Worm (Caenorhabditis elegans): ENCODE results near the gene B0272.3.

B0272.3 gene

ce11 chrX:9443871-9444270, 12.6 kb downstream of the B0272.3 start:
- no peak for TF ChIP-seq fkh-3 (tag; optimal IDR thresholded peaks at IDR 0.05)
- TF ChIP-seq nhr-179 (tag; optimal IDR thresholded peaks at IDR 0.05) = no peak
- TF ChIP-seq ets-4 (GFP tag; optimal IDR thresholded peaks at IDR 0.05) = no peak
- TF ChIP-seq madf-8 (GFP tag; conservative IDR thresholded peaks at IDR 0.05) = no peak
- TF ChIP-seq lin-40 (tag; optimal IDR thresholded peaks at IDR 0.05) = no peak
- no peak for TF ChIP-seq K11D2.4 (GFP tag; IDR thresholded peaks at IDR 0.05)
- no peak for TF ChIP-seq tlf-1 (GFP tag; optimal IDR thresholded peaks at IDR 0.05)
- TF ChIP-seq lin-35 (GFP tag; optimal IDR thresholded peaks at IDR 0.05) = no peak
- no peak for TF ChIP-seq ekl-4 (GFP tag; IDR thresholded peaks at IDR 0.05)
- no peak for TF ChIP-seq madf-10 (tag; optimal IDR thresholded peaks at IDR 0.05)
- TF ChIP-seq attf-5 (GFP tag; optimal IDR thresholded peaks at IDR 0.05) = no peak
- TF ChIP-seq sptf-2 (GFP tag; optimal IDR thresholded peaks at IDR 0.05) = no peak
- no peak for TF ChIP-seq zfh-2 (GFP tag; conservative IDR thresholded peaks at IDR 0.05)
- no peak for TF ChIP-seq hlh-12 (tag; optimal IDR thresholded peaks at IDR 0.05)
- TF ChIP-seq efl-1 (GFP tag; optimal IDR thresholded peaks at IDR 0.05) = no peak
- TF ChIP-seq ceh-91 (GFP tag; IDR thresholded peaks at IDR 0.05) = no peak

ce11 chrX:9446177-9446694, 15.0 kb downstream of the B0272.3 start, which contains the start of gene ZK899.1:
TSS of gene ZK899.1 (plus strand) at chrX:9446644.
- TF ChIP-seq attf-5 (GFP tag; optimal IDR thresholded peaks at IDR 0.05) (peak; percentile 29), lin-40 (tag; optimal IDR thresholded peaks at IDR 0.05) (peak; percentile 44), let-607 (tag; optimal IDR thresholded peaks at IDR 0.05) (peak; percentile 48 to 49), somi-1 (GFP tag; optimal IDR thresholded peaks at IDR 0.05) (peak; percentile 4), lin-26 (GFP tag; IDR thresholded peaks at IDR 0.05) (no peak), atf-7 (tag; optimal IDR thresholded peaks at IDR 0.05) (peak; percentile 32), egl-18 (GFP tag; IDR thresholded peaks at IDR 0.05) (no peak), F33H1.4 (GFP tag; IDR thresholded peaks at IDR 0.05) (no peak), aptf-2 (GFP tag; conservative IDR thresholded peaks at IDR 0.05) (no peak), F22D6.2 (tag; optimal IDR thresholded peaks at IDR 0.05) (no peak), ceh-100 (GFP tag; IDR thresholded peaks at IDR 0.05) (no peak), nhr-90 (tag; optimal IDR thresholded peaks at IDR 0.05) (peak; percentile 11), F39B2.1 (GFP tag; IDR thresholded peaks at IDR 0.05) (no peak), ztf-26 (tag; optimal IDR thresholded peaks at IDR 0.05) (peak; percentile 9), nhr-80 (tag; optimal IDR thresholded peaks at IDR 0.05) (peak; percentile 93)

DNA sequence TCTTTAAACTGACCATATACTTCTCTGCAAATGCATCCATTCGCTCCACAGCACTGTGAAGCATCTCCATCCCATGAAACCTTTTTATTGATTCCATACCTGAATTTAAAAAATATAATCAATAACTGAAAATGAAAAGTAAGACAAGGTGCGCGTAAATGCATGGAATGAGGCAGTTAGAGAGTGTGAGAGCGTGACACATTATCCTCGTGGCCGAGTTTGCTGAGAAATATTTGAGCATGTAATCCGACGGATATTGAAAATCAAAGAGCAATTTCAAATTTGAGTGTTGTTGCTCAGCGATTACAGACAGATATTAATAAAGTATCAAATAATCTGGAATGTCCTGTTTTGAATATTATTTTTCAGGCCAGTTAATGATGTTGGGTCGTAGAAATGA, 18.1 kb downstream of the B0272.3 start, which contains the start of gene ZK899.7:
ZK899.7 (minus strand) TSS at position 101 of the 400 bp plus-strand sequence.
- TF ChIP-seq hmg-1.2 (GFP tag; IDR thresholded peaks at IDR 0.05) (no peak), F57C9.4 (tag; optimal IDR thresholded peaks at IDR 0.05) (no peak), egl-44 (GFP tag; IDR thresholded peaks at IDR 0.05) (no peak), K12H6.12 (tag; optimal IDR thresholded peaks at IDR 0.05) (no peak), F23B12.7 (tag; optimal IDR thresholded peaks at IDR 0.05; ENCODE audit: insufficient read depth) (no peak), unc-62 (GFP tag; optimal IDR thresholded peaks at IDR 0.05) (no peak), madf-3 (GFP tag; IDR thresholded peaks at IDR 0.05) (no peak), ama-1 (optimal IDR thresholded peaks at IDR 0.05) (no peak), ama-1 (GFP tag; optimal IDR thresholded peaks at IDR 0.05) (no peak), lin-26 (GFP tag; IDR thresholded peaks at IDR 0.05) (no peak), unc-130 (GFP tag; optimal IDR thresholded peaks at IDR 0.05) (no peak), die-1 (tag; optimal IDR thresholded peaks at IDR 0.05) (no peak), F55B11.4 (tag; optimal IDR thresholded peaks at IDR 0.05; ENCODE audit: borderline replicate concordance, insufficient read depth) (no peak), Y95B8A.8 (GFP tag; IDR thresholded peaks at IDR 0.05) (no peak), chd-7 (tag; optimal IDR thresholded peaks at IDR 0.05) (no peak), hrde-1 (tag; optimal IDR thresholded peaks at IDR 0.05; ENCODE audit: borderline replicate concordance) (no peak), F52B5.7 (tag; optimal IDR thresholded peaks at IDR 0.05) (no peak), tbp1 (GFP tag; optimal IDR thresholded peaks at IDR 0.05) (no peak), rcor-1 (GFP tag; IDR thresholded peaks at IDR 0.05) (no peak)
